Worm (Caenorhabditis elegans): ENCODE data around the gene B0454.5.

- TF ChIP-seq ets-7 (tag; optimal IDR thresholded peaks at IDR 0.05) (no peak), ama-1 (optimal IDR thresholded peaks at IDR 0.05) (no peak), tbx-37 (GFP tag; conservative IDR thresholded peaks at IDR 0.05) (no peak), scrt-1 (GFP tag; IDR thresholded peaks at IDR 0.05) (no peak), aly-1 (tag; optimal IDR thresholded peaks at IDR 0.05) (no peak), ceh-13 (GFP tag; optimal IDR thresholded peaks at IDR 0.05) (no peak), pes-1 (GFP tag; IDR thresholded peaks at IDR 0.05) (no peak), ceh-36 (tag; optimal IDR thresholded peaks at IDR 0.05) (no peak), hmbx-1 (tag; optimal IDR thresholded peaks at IDR 0.05) (no peak)
Observed at ce11 chrII:3078496-3078895, 39.8 kb downstream of the B0454.5 start, which contains the start of gene copb-1.

All from whole organism, early embryonic.